Fruit fly (Drosophila melanogaster): ENCODE results near the gene cindr.

Gene cindr

DNA sequence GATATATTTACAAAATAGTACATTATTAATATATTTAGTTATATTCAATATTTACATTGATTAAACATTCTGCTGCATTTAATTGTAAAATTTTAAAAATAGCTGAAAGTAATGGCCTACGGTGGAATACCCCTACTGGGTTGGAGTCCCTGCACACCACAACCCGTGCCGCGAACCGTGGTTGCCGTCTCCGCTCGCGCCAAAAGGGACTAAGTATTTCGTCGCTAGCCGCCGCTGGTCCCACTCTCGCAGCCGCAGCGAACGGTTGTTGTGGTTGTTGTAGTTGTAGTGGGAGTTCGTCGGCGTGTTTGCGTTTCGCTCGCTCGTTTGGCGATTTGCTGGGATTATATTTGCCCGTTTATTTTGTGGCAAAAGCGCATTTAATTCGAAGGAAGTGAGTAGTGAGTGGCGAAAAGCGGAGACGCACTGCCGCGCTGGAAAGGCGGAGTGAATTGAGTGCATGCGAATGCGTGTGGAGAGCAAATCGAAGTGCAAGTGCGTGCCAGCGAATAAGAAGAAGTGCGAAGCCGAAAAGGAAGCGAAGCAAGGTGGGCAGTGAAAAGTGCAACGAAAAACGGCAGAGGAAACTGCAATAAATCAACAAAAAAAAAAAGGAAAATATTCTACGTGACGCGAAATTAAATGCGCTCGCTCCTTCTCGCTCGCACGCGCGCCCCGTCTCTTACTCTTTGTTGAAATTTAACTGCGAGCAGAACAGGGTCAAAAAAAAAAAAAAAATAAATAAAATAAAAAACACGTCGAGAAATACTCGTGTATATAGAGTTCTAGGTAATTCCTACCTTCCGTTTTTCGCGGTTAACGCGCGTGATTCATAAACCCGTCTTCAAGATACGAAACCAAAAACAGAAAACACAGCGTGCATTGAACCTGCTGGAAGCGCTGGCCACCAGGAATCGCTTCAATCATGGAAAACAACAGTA is at the start of gene cindr:
cindr (plus strand) TSS at position 272 of the 941 bp plus-strand sequence.
- no peak for TF ChIP-seq br (GFP tag; optimal IDR thresholded peaks at IDR 0.05)
- no peak for TF ChIP-seq Hr78 (GFP tag; optimal IDR thresholded peaks at IDR 0.05)
- TF ChIP-seq Vsx2 (GFP tag; optimal IDR thresholded peaks at IDR 0.05; ENCODE audit: partially characterized antibody) = no peak
- TF ChIP-seq psq (GFP tag; optimal IDR thresholded peaks at IDR 0.05) = peak; percentile 92
- peak; percentile 26 for TF ChIP-seq CG9705 (GFP tag; optimal IDR thresholded peaks at IDR 0.05)
- TF ChIP-seq Abd-B (GFP tag; optimal IDR thresholded peaks at IDR 0.05) = no peak
- peak; percentile 37 for TF ChIP-seq brk (GFP tag; optimal IDR thresholded peaks at IDR 0.05)
- no peak for TF ChIP-seq ey (GFP tag; optimal IDR thresholded peaks at IDR 0.05)
- TF ChIP-seq sv (GFP tag; optimal IDR thresholded peaks at IDR 0.05) = peak; percentile 24
- TF ChIP-seq dmrt93B (GFP tag; optimal IDR thresholded peaks at IDR 0.05) = peak; percentile 7
- no peak for TF ChIP-seq pan (optimal IDR thresholded peaks at IDR 0.05)
- peak; percentile 36 for TF ChIP-seq Dif (GFP tag; optimal IDR thresholded peaks at IDR 0.05; ENCODE audit: partially characterized antibody)
- TF ChIP-seq Rel (GFP tag; optimal IDR thresholded peaks at IDR 0.05) = no peak
- peak; percentile 59 for TF ChIP-seq Rel (tag; optimal IDR thresholded peaks at IDR 0.05)
- TF ChIP-seq Jra (GFP tag; optimal IDR thresholded peaks at IDR 0.05) = peak; percentile 54
- TF ChIP-seq fru (GFP tag; optimal IDR thresholded peaks at IDR 0.05) = peak; percentile 25
- peak; percentile 41 for TF ChIP-seq Hr83 (GFP tag; optimal IDR thresholded peaks at IDR 0.05; ENCODE audit: poor library complexity, severe bottlenecking)
- peak; percentile 15 for TF ChIP-seq h (GFP tag; optimal IDR thresholded peaks at IDR 0.05)
- TF ChIP-seq HLH106 (tag; optimal IDR thresholded peaks at IDR 0.05) = peak; percentile 39
- peak; percentile 58 for TF ChIP-seq Sp1 (GFP tag; optimal IDR thresholded peaks at IDR 0.05)
- TF ChIP-seq foxo (GFP tag; optimal IDR thresholded peaks at IDR 0.05) = peak in 1 of 2 experiments; percentile 5
- peak; percentile 21 for TF ChIP-seq rgr (GFP tag; optimal IDR thresholded peaks at IDR 0.05)
- peak; percentile 54 for TF ChIP-seq Myc (optimal IDR thresholded peaks at IDR 0.05)
- no peak for TF ChIP-seq woc (GFP tag; optimal IDR thresholded peaks at IDR 0.05)
- no peak for TF ChIP-seq jim (GFP tag; optimal IDR thresholded peaks at IDR 0.05)

DNA sequence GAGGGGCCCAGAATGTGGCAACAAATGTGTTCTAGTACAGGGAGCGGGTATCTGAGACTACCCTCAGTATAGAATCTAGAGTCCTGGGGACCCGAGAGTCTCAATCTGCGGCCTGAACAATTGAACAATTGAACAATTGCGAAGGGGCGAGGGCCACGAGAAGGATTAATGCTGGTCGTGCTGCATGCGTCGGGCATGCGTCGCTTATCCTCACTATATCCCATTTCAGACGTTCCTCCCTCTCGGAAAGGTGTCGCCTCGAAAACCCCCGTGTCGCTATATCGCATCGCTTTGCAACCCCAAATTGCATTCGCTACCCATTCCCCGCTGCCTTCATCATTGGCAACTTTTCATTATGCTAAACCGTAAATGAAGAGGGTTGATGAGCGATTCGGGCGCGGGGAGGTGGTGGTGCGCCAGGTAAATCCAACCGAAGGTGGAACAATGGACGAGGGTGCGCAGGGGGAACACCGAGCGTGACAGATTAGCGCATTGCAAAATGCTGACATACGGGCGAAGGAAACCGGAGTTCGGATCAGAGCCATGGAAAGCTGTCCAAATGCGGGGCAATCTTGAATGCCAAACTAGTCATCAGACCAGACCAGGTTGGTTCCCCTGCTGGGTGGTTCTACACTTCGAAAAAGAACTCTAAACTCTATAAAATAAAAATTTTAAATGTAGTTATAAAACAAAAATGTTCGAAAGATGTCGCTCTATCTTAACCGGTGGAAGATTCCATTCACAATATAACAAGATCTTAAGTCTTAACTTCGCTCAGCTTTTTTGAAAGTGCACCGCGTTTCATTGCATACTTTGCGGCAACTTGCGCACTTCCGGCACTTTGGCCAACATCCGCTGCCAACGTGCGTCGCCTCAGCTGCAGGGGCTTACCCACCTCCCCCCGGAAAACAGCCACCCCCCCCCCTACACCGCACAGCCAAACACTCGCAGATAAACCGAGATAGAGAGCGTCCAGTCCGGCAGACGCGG is 49.4 kb upstream of the cindr start:
- TF ChIP-seq woc (GFP tag; optimal IDR thresholded peaks at IDR 0.05) (no peak), foxo (GFP tag; optimal IDR thresholded peaks at IDR 0.05) (peak in 1 of 2 experiments; percentile 1)

DNA sequence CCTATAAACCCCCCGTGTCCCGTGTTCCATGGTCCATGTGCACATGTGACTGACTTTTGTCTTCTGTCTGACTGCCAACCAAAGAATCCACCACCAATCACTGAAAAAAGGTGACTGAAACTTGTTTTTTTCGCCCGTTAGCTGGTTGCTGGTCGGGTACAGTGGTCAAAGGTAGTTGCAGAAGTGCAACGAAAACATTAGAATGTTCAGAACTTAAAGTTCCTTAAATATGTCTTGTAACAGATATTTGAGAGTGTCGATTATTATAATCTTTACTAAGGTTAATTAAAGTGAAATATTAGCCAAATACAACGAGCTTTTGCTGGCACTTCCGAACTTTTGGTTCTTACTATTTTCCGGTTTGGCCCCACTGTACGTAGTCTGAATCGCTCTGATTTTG is 47.3 kb upstream of the cindr start:
- peak; percentile 39 for TF ChIP-seq psq (GFP tag; optimal IDR thresholded peaks at IDR 0.05)
- TF ChIP-seq Jra (GFP tag; optimal IDR thresholded peaks at IDR 0.05) = no peak
- no peak for TF ChIP-seq pan (optimal IDR thresholded peaks at IDR 0.05)
- TF ChIP-seq Hr83 (GFP tag; optimal IDR thresholded peaks at IDR 0.05; ENCODE audit: poor library complexity, severe bottlenecking) = no peak
- no peak for TF ChIP-seq Mio (GFP tag; optimal IDR thresholded peaks at IDR 0.05)
- no peak for TF ChIP-seq jim (GFP tag; optimal IDR thresholded peaks at IDR 0.05)
- no peak for TF ChIP-seq CG32264 (GFP tag; optimal IDR thresholded peaks at IDR 0.05)
- no peak for TF ChIP-seq Myc (optimal IDR thresholded peaks at IDR 0.05)
- no peak for TF ChIP-seq GATAd (GFP tag; optimal IDR thresholded peaks at IDR 0.05)
- TF ChIP-seq sage (GFP tag; optimal IDR thresholded peaks at IDR 0.05) = peak; percentile 32
- peak; percentile 37 for TF ChIP-seq OdsH (GFP tag; optimal IDR thresholded peaks at IDR 0.05)
- TF ChIP-seq dsf (GFP tag; optimal IDR thresholded peaks at IDR 0.05; ENCODE audit: borderline replicate concordance) = no peak
- no peak for TF ChIP-seq Rel (GFP tag; optimal IDR thresholded peaks at IDR 0.05)
- no peak for TF ChIP-seq Rel (tag; optimal IDR thresholded peaks at IDR 0.05)
- TF ChIP-seq Vsx2 (GFP tag; optimal IDR thresholded peaks at IDR 0.05; ENCODE audit: partially characterized antibody) = no peak
- TF ChIP-seq N (GFP tag; optimal IDR thresholded peaks at IDR 0.05) = no peak
- no peak for TF ChIP-seq sv (GFP tag; optimal IDR thresholded peaks at IDR 0.05)
- TF ChIP-seq fru (GFP tag; optimal IDR thresholded peaks at IDR 0.05) = peak; percentile 73
- peak in 1 of 2 experiments; percentile 72 for TF ChIP-seq foxo (GFP tag; optimal IDR thresholded peaks at IDR 0.05)
- TF ChIP-seq tai (GFP tag; optimal IDR thresholded peaks at IDR 0.05) = no peak
- TF ChIP-seq lola (GFP tag; optimal IDR thresholded peaks at IDR 0.05) = no peak
- TF ChIP-seq CG9705 (GFP tag; optimal IDR thresholded peaks at IDR 0.05) = no peak
- TF ChIP-seq br (GFP tag; optimal IDR thresholded peaks at IDR 0.05) = peak; percentile 60
- TF ChIP-seq usp (GFP tag; optimal IDR thresholded peaks at IDR 0.05) = no peak
- TF ChIP-seq dl (GFP tag; optimal IDR thresholded peaks at IDR 0.05; ENCODE audit: insufficient read depth in 1 of 2, partially characterized antibody in 2 of 2) = no peak
- peak; percentile 52 for TF ChIP-seq HLH106 (tag; optimal IDR thresholded peaks at IDR 0.05)
- no peak for TF ChIP-seq Hr78 (GFP tag; optimal IDR thresholded peaks at IDR 0.05)
- TF ChIP-seq h (GFP tag; optimal IDR thresholded peaks at IDR 0.05) = peak; percentile 70
- TF ChIP-seq Hnf4 (GFP tag; optimal IDR thresholded peaks at IDR 0.05) = peak; percentile 17
- no peak for TF ChIP-seq brk (GFP tag; optimal IDR thresholded peaks at IDR 0.05)
- peak; percentile 38 for TF ChIP-seq Sp1 (GFP tag; optimal IDR thresholded peaks at IDR 0.05)
- TF ChIP-seq Dfd (GFP tag; optimal IDR thresholded peaks at IDR 0.05) = no peak
- no peak for TF ChIP-seq CrebA (GFP tag; optimal IDR thresholded peaks at IDR 0.05; ENCODE audit: borderline replicate concordance)
- no peak for TF ChIP-seq Dif (GFP tag; optimal IDR thresholded peaks at IDR 0.05; ENCODE audit: partially characterized antibody)
- peak; percentile 48 for TF ChIP-seq rgr (GFP tag; optimal IDR thresholded peaks at IDR 0.05)
- peak; percentile 58 for TF ChIP-seq ey (GFP tag; optimal IDR thresholded peaks at IDR 0.05)

Data from whole organism, wandering third instar larva.